Fruit fly (Drosophila melanogaster) whole organism, embryonic: ENCODE measurements around the gene CG14537.

Source experiments
- Awh ChIP-seq: fragments of 200-800 bp; sonication (Bioruptor generic); IDR thresholded peaks from 2 replicates; pipeline ENCODE4, ENCODE4 v1.3.6; 2022; ENCODE audit warnings: missing biosample characterization, missing genetic modification characterization
- CG2199 ChIP-seq: fragments of 200-800 bp; sonication (Bioruptor generic); IDR thresholded peaks from 3 replicates; pipeline ENCODE4 v1.3.6; 2022; ENCODE audit warnings: missing biosample characterization, missing genetic modification characterization
- CG31441 ChIP-seq: fragments of 200-800 bp; sonication (Bioruptor generic); IDR thresholded peaks from 2 replicates; pipeline ENCODE4 v1.3.6; 2022; ENCODE audit warnings: missing biosample characterization, missing genetic modification characterization
- CG6791 ChIP-seq: fragments of 200-800 bp; sonication (Bioruptor generic); IDR thresholded peaks from 3 replicates; pipeline ENCODE4 v1.3.6; 2022; ENCODE audit warnings: missing biosample characterization, missing genetic modification characterization; ENCODE audit not compliant: partially characterized antibody
- CG6854 ChIP-seq: fragments of 200-800 bp; sonication (Bioruptor generic); optimal IDR thresholded peaks from 3 replicates; lab custom pipeline; 2017; ENCODE audit warnings: missing biosample characterization, mild to moderate bottlenecking, missing genetic modification characterization
- CG7839 ChIP-seq: fragments of 200-800 bp; sonication (Bioruptor generic); optimal IDR thresholded peaks from 3 replicates; lab custom pipeline; 2018; ENCODE audit warnings: missing biosample characterization, mild to moderate bottlenecking, missing genetic modification characterization, moderate library complexity
- CG8359 ChIP-seq: fragments of 200-800 bp; sonication (Bioruptor generic); optimal IDR thresholded peaks from 2 replicates; lab custom pipeline; 2017; ENCODE audit warnings: missing biosample characterization, mild to moderate bottlenecking, missing genetic modification characterization, borderline replicate concordance
- Dp ChIP-seq: fragments of 200-800 bp; sonication (Bioruptor generic); optimal IDR thresholded peaks from 2 replicates; lab custom pipeline; 2018; ENCODE audit warnings: missing biosample characterization, mild to moderate bottlenecking, missing genetic modification characterization, moderate library complexity
- HLH4C ChIP-seq: fragments of 200-800 bp; sonication (Bioruptor generic); IDR thresholded peaks from 3 replicates; pipeline ENCODE4 v1.3.6; 2022; ENCODE audit warnings: missing biosample characterization, missing genetic modification characterization; ENCODE audit not compliant: partially characterized antibody
- Neu2 ChIP-seq: fragments of 200-800 bp; sonication (Bioruptor generic); optimal IDR thresholded peaks from 3 replicates; lab custom pipeline; 2016; ENCODE audit warnings: missing biosample characterization, missing genetic modification characterization, borderline replicate concordance
- Nf-YB ChIP-seq: fragments of 200-800 bp; sonication (Bioruptor generic); optimal IDR thresholded peaks from 3 replicates; lab custom pipeline; 2019; ENCODE audit warnings: missing biosample characterization, mild to moderate bottlenecking, missing genetic modification characterization, moderate library complexity
- Usf ChIP-seq: fragments of 200-800 bp; sonication (Bioruptor generic); optimal IDR thresholded peaks from 2 replicates; lab custom pipeline; 2017; ENCODE audit warnings: missing genotype, missing biosample characterization, missing genetic modification characterization
- dpn ChIP-seq, 2 experiments: fragments of 200-800 bp; sonication (Bioruptor generic); optimal IDR thresholded peaks; 3 replicates each; lab custom pipeline; 2016; ENCODE audit warnings: missing biosample characterization in 2 of 2, missing genetic modification characterization in 2 of 2
- zen ChIP-seq: fragments of 200-800 bp; sonication (Bioruptor generic); optimal IDR thresholded peaks from 3 replicates; lab custom pipeline; 2018; ENCODE audit warnings: missing biosample characterization, mild to moderate bottlenecking, missing genetic modification characterization, moderate library complexity

DNA sequence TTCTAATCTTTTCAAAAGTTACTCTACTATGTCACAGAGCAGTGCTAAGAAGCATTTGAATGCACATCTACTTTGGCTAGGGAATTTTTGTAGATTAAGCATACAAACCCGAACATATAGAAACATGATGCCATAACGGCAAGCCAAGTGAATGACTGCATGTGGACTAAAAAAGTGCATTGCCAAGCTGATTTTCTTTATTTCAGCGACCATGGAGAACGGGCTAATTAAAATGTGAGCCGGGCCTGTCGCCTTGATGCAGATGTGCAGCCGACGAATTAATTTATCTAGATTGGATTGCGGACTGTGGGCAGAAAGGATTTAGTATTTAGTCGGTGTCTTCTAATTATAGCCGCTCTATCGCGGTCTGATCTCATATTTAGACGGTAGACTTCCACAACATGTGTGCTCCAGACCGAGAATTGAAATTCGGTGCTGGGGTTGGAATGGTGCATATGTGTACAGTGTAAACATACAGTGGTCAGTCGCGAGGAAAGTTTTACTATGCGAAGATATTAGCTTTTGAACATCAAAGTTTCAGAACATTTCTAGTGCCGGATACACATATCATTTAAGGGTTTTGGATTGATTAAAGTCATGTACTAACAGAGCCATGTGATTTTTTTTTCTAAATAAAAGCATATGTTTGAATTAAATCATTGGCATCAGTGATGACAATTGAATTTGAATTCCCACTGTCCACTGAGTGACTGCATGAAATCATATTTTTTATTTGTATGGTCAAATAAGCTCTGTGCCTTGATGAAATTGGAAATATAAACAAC, 27.5 kb upstream of the CG14537 start:
- TF ChIP-seq zen, result no peak
- no peak for TF ChIP-seq CG7839 (tag; lab: Kevin White, UChicago)
- no peak for TF ChIP-seq Dp (GFP tag; lab: Kevin White, UChicago)
- TF ChIP-seq Nf-YB (GFP tag; lab: Kevin White, UChicago), result peak; percentile 5
- TF ChIP-seq CG2199 (GFP tag; lab: Robert Waterston, UW), result peak; percentile 77; the same call in 2 of the 3 replicates
- TF ChIP-seq CG31441, result 0 out of 2 replicates have a peak, but pooled peaks have one; percentile 10
- no peak for TF ChIP-seq HLH4C
- TF ChIP-seq Awh (GFP tag; lab: Robert Waterston, UW), result no peak
- no peak for TF ChIP-seq CG6791 (GFP tag; lab: Robert Waterston, UW)
- no peak for TF ChIP-seq CG8359 (GFP tag; lab: Kevin White, UChicago)
- TF ChIP-seq Usf (GFP tag; lab: Kevin White, UChicago), result no peak
- no peak for TF ChIP-seq Neu2 (GFP tag; lab: Kevin White, UChicago)
- TF ChIP-seq dpn (GFP tag; optimal IDR thresholded peaks at IDR 0.05; lab: Kevin White, UChicago), result no peak
- TF ChIP-seq CG6854 (GFP tag; lab: Kevin White, UChicago), result no peak
